Fruit fly (Drosophila melanogaster): ENCODE results near the gene pb.

DNA sequence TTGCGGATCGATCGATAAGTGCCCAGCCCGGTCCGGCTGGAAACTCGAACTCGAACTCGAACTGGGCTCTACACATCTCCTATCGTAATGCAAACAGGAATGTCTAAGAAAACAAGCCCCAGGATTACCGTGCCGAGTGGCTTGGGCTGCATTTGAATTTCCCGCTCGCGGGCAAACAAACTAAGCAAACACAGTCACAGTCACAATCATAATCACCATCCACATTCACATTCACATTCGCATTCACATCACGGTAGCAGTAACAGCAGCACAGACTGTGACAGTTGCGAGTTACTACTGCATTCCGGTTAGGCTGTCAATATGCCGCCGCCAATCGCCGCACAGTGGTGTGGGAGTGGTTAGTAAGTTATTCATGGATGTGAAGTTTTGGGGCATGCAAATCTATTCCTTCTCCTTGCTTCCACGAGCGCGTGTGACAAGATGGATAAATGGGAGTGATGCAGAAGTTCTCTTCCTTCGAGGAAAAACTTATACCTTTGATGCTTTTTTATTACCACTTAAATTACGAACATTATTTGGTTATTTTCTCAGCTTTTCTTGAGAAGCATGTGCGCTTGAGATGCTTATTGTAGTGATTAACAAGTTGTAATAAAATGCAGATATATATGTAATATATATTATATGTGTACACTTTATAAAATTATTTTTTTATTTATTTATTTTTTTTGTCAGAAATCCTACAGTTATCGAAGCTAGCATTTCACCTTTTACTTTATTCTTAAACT lies 77.3 kb downstream of the pb start:
- TF ChIP-seq ac (GFP tag; optimal IDR thresholded peaks at IDR 0.05) (peak; percentile 70), Blimp-1 (GFP tag; optimal IDR thresholded peaks at IDR 0.05) (no peak), zen (tag; optimal IDR thresholded peaks at IDR 0.05) (peak; percentile 22), CG9437 (GFP tag; optimal IDR thresholded peaks at IDR 0.05) (peak; percentile 45), CG2202 (tag; optimal IDR thresholded peaks at IDR 0.05) (peak; percentile 30), tgo (GFP tag; IDR thresholded peaks at IDR 0.05) (no peak), CG6654 (GFP tag; optimal IDR thresholded peaks at IDR 0.05) (no peak), tap (tag; optimal IDR thresholded peaks at IDR 0.05) (no peak), Fer1 (GFP tag; optimal IDR thresholded peaks at IDR 0.05) (no peak)

All from whole organism, embryonic.